Fruit fly (Drosophila melanogaster): Measurements from ENCODE around the gene Ggamma30A.

dm6 chr2L:9235556-9236001 is 20.8 kb upstream of the Ggamma30A start:
- TF ChIP-seq CG11456 (GFP tag; IDR thresholded peaks at IDR 0.05) (no peak), repo (GFP tag; optimal IDR thresholded peaks at IDR 0.05) (no peak)
